Worm (Caenorhabditis elegans) whole organism, L1 larva: ENCODE measurements around the gene psmd-9.

Experiments used
- C16A3.4 ChIP-seq: fragments of 150-350 bp; optimal IDR thresholded peaks from 2 replicates; lab custom pipeline; 2014; ENCODE audit warnings: missing biosample characterization, missing genetic modification characterization
- ceh-63 ChIP-seq: fragments of 200-800 bp; sonication (Bioruptor generic); optimal IDR thresholded peaks from 2 replicates; lab custom pipeline; 2018; ENCODE audit warnings: mild to moderate bottlenecking, missing genetic modification characterization, missing compliant biosample characterization
- ceh-90 ChIP-seq: sonication (generic microtip); optimal IDR thresholded peaks from 2 replicates; lab custom pipeline; 2016; ENCODE audit warnings: missing genetic modification characterization, missing compliant biosample characterization
- dpl-1 ChIP-seq, 3 experiments: fragments of 150-350 bp in 2 of 3; sonication (generic microtip) in 1 of 3; optimal IDR thresholded peaks; 2 replicates each; lab custom pipeline; 2014 to 2017; ENCODE audit warnings: missing biosample characterization in 3 of 3, missing genetic modification characterization in 3 of 3, missing genetic modification reagents in 3 of 3
- efl-3 ChIP-seq: fragments of 200-800 bp; sonication (Bioruptor generic); optimal IDR thresholded peaks from 2 replicates; lab custom pipeline; 2018; ENCODE audit warnings: mild to moderate bottlenecking, missing genetic modification characterization, missing compliant biosample characterization
- egl-13 ChIP-seq: sonication (generic microtip); optimal IDR thresholded peaks from 2 replicates; lab custom pipeline; 2016; ENCODE audit warnings: missing genotype, missing genetic modification reagents, missing genetic modification characterization, missing compliant biosample characterization
- egl-27 ChIP-seq, 2 experiments: fragments of 150-350 bp in 1 of 2; sonication (generic microtip); optimal IDR thresholded peaks; 3 replicates each; lab custom pipeline; 2017 to 2018; ENCODE audit warnings: missing biosample characterization in 2 of 2, missing genetic modification characterization in 2 of 2, missing genetic modification reagents in 2 of 2
- elt-2 ChIP-seq: sonication (generic microtip); optimal IDR thresholded peaks from 2 replicates; lab custom pipeline; 2016; ENCODE audit warnings: missing genetic modification characterization, mild to moderate bottlenecking, inconsistent platforms, missing compliant biosample characterization, missing genetic modification reagents
- elt-3 ChIP-seq, 6 experiments: fragments of 150-350 bp in 1 of 6; sonication (generic microtip); optimal IDR thresholded peaks; 2 replicates each; lab custom pipeline; 2017 to 2018; ENCODE audit warnings: missing biosample characterization in 6 of 6, missing genetic modification characterization in 6 of 6, inconsistent platforms in 1 of 6
- ets-5 ChIP-seq: fragments of 200-800 bp; sonication (Bioruptor generic); IDR thresholded peaks from 2 replicates; pipeline ENCODE4 v1.3.6; 2022; ENCODE audit warnings: missing genetic modification characterization, missing compliant biosample characterization
- fkh-10 ChIP-seq: sonication (generic microtip); optimal IDR thresholded peaks from 2 replicates; lab custom pipeline; 2017; ENCODE audit warnings: missing biosample characterization, missing genetic modification reagents, missing genetic modification characterization
- fkh-8 ChIP-seq: sonication (generic microtip); optimal IDR thresholded peaks from 2 replicates; lab custom pipeline; 2016; ENCODE audit warnings: mild to moderate bottlenecking, missing genetic modification characterization, missing compliant biosample characterization
- fos-1 ChIP-seq: fragments of 150-350 bp; optimal IDR thresholded peaks from 2 replicates; lab custom pipeline; 2014; ENCODE audit warnings: missing biosample characterization, missing genetic modification characterization
- grh-1 ChIP-seq: fragments of 200-800 bp; sonication (Bioruptor generic); IDR thresholded peaks from 2 replicates; pipeline ENCODE4 v1.3.6; 2022; ENCODE audit warnings: missing genetic modification reagents, missing genetic modification characterization, missing compliant biosample characterization
- hlh-17 ChIP-seq: fragments of 200-800 bp; sonication (Bioruptor generic); optimal IDR thresholded peaks from 2 replicates; lab custom pipeline; 2018; ENCODE audit warnings: missing genetic modification characterization, mild to moderate bottlenecking, missing compliant biosample characterization, moderate library complexity, borderline replicate concordance
- hpl-2 ChIP-seq: fragments of 150-350 bp; optimal IDR thresholded peaks from 2 replicates; lab custom pipeline; 2014; ENCODE audit warnings: missing biosample characterization, missing genetic modification reagents, missing genetic modification characterization
- irx-1 ChIP-seq: sonication (generic microtip); optimal IDR thresholded peaks from 2 replicates; lab custom pipeline; 2016; ENCODE audit warnings: missing genetic modification characterization, missing compliant biosample characterization
- jun-1 ChIP-seq: fragments of 150-350 bp; optimal IDR thresholded peaks from 2 replicates; lab custom pipeline; 2014; ENCODE audit warnings: missing biosample characterization, missing genetic modification reagents, missing genetic modification characterization
- lin-13 ChIP-seq: fragments of 150-350 bp; optimal IDR thresholded peaks from 2 replicates; lab custom pipeline; 2014; ENCODE audit warnings: missing biosample characterization, missing genetic modification reagents, missing genetic modification characterization
- lin-14 ChIP-seq: fragments of 200-800 bp; sonication (Bioruptor generic); optimal IDR thresholded peaks from 2 replicates; lab custom pipeline; 2018; ENCODE audit warnings: mild to moderate bottlenecking, missing genetic modification characterization, moderate library complexity, missing compliant biosample characterization
- lin-15B ChIP-seq: fragments of 150-350 bp; sonication (generic microtip); optimal IDR thresholded peaks from 3 replicates; lab custom pipeline; 2014; ENCODE audit warnings: missing biosample characterization, missing genetic modification characterization
- lin-35 ChIP-seq, 2 experiments: fragments of 150-350 bp; optimal IDR thresholded peaks; 2 replicates each; lab custom pipeline; 2014; ENCODE audit warnings: missing biosample characterization in 2 of 2, missing genetic modification characterization in 2 of 2, missing genetic modification reagents in 2 of 2
- lin-39 ChIP-seq: fragments of 150-350 bp; optimal IDR thresholded peaks from 2 replicates; lab custom pipeline; 2014; ENCODE audit warnings: missing biosample characterization, missing genetic modification reagents, missing genetic modification characterization
- lsy-2 ChIP-seq, 2 experiments: fragments of 150-350 bp; optimal IDR thresholded peaks; 2 replicates each; lab custom pipeline; 2014; ENCODE audit warnings: missing biosample characterization in 2 of 2, missing genetic modification characterization in 2 of 2
- mab-9 ChIP-seq: fragments of 200-800 bp; sonication (Bioruptor generic); IDR thresholded peaks from 2 replicates; pipeline ENCODE4 v1.3.6; 2022; ENCODE audit warnings: missing genetic modification reagents, missing genetic modification characterization, missing compliant biosample characterization
- mdl-1 ChIP-seq, 2 experiments: fragments of 150-350 bp; optimal IDR thresholded peaks; 2 replicates each; lab custom pipeline; 2014 to 2017; ENCODE audit warnings: missing biosample characterization in 2 of 2, missing genetic modification characterization in 2 of 2, inconsistent platforms in 1 of 2
- mef-2 ChIP-seq: fragments of 150-350 bp; optimal IDR thresholded peaks from 2 replicates; lab custom pipeline; 2014; ENCODE audit warnings: missing biosample characterization, missing genetic modification characterization
- mep-1 ChIP-seq: fragments of 150-350 bp; optimal IDR thresholded peaks from 2 replicates; lab custom pipeline; 2014; ENCODE audit warnings: missing biosample characterization, missing genetic modification characterization
- nhr-11 ChIP-seq: fragments of 150-350 bp; optimal IDR thresholded peaks from 2 replicates; lab custom pipeline; 2014; ENCODE audit warnings: missing biosample characterization, missing genetic modification characterization
- nhr-19 ChIP-seq: fragments of 200-800 bp; sonication (Bioruptor generic); conservative IDR thresholded peaks from 2 replicates; pipeline ENCODE4 v1.3.6; 2022; ENCODE audit warnings: missing genetic modification characterization, missing compliant biosample characterization
- nhr-20 ChIP-seq: sonication (generic microtip); optimal IDR thresholded peaks from 2 replicates; lab custom pipeline; 2016; ENCODE audit warnings: mild to moderate bottlenecking, missing genetic modification characterization, missing compliant biosample characterization
- nhr-237 ChIP-seq: fragments of 150-350 bp; optimal IDR thresholded peaks from 2 replicates; lab custom pipeline; 2014; ENCODE audit warnings: missing biosample characterization, missing genetic modification characterization
- nhr-28 ChIP-seq: fragments of 150-350 bp; optimal IDR thresholded peaks from 2 replicates; lab custom pipeline; 2014; ENCODE audit warnings: missing biosample characterization, missing genetic modification characterization
- nhr-71 ChIP-seq: sonication (generic microtip); optimal IDR thresholded peaks from 2 replicates; lab custom pipeline; 2016; ENCODE audit warnings: mild to moderate bottlenecking, missing genetic modification characterization, moderate library complexity, missing compliant biosample characterization
- nhr-77 ChIP-seq: fragments of 150-350 bp; optimal IDR thresholded peaks from 2 replicates; lab custom pipeline; 2014; ENCODE audit warnings: missing biosample characterization, missing genetic modification characterization
- nhr-85 ChIP-seq: sonication (generic microtip); peaks from one replicate; lab custom pipeline; 2016; ENCODE audit warnings: missing genetic modification characterization, inconsistent platforms, missing compliant biosample characterization
- pag-3 ChIP-seq: sonication (generic microtip); optimal IDR thresholded peaks from 2 replicates; lab custom pipeline; 2017; ENCODE audit warnings: missing genetic modification characterization, mild to moderate bottlenecking, missing compliant biosample characterization, antibody characterized with exemption, borderline replicate concordance; ENCODE audit not compliant: insufficient read depth
- snpc-4 ChIP-seq: fragments of 150-350 bp; optimal IDR thresholded peaks from 2 replicates; lab custom pipeline; 2014; ENCODE audit warnings: missing biosample characterization, missing genetic modification characterization
- snu-23 ChIP-seq: sonication (generic microtip); optimal IDR thresholded peaks from 2 replicates; lab custom pipeline; 2016; ENCODE audit warnings: missing genetic modification characterization, missing compliant biosample characterization
- sox-4 ChIP-seq: sonication (generic microtip); optimal IDR thresholded peaks from 2 replicates; lab custom pipeline; 2016; ENCODE audit warnings: missing genetic modification characterization, missing compliant biosample characterization
- sptf-1 ChIP-seq: fragments of 150-350 bp; optimal IDR thresholded peaks from 2 replicates; lab custom pipeline; 2014; ENCODE audit warnings: missing biosample characterization, missing genetic modification characterization
- sup-37 ChIP-seq: fragments of 200-800 bp; sonication (Bioruptor generic); optimal IDR thresholded peaks from 2 replicates; lab custom pipeline; 2018; ENCODE audit warnings: mild to moderate bottlenecking, missing genetic modification characterization, missing compliant biosample characterization
- swsn-7 ChIP-seq: sonication (generic microtip); optimal IDR thresholded peaks from 2 replicates; lab custom pipeline; 2016; ENCODE audit warnings: missing genetic modification characterization, missing compliant biosample characterization
- unc-130 ChIP-seq: fragments of 150-350 bp; optimal IDR thresholded peaks from 2 replicates; lab custom pipeline; 2017; ENCODE audit warnings: missing biosample characterization, missing genetic modification characterization, inconsistent platforms
- unc-62 ChIP-seq: fragments of 150-350 bp; optimal IDR thresholded peaks from 2 replicates; lab custom pipeline; 2014; ENCODE audit warnings: missing biosample characterization, missing genetic modification reagents, missing genetic modification characterization
- vab-15 ChIP-seq: sonication (generic microtip); optimal IDR thresholded peaks from 2 replicates; lab custom pipeline; 2017; ENCODE audit warnings: missing genotype, mild to moderate bottlenecking, missing genetic modification characterization, missing compliant biosample characterization
- ztf-4 ChIP-seq: fragments of 150-350 bp; optimal IDR thresholded peaks from 2 replicates; lab custom pipeline; 2014; ENCODE audit warnings: missing biosample characterization, missing genetic modification characterization

Gene psmd-9

DNA sequence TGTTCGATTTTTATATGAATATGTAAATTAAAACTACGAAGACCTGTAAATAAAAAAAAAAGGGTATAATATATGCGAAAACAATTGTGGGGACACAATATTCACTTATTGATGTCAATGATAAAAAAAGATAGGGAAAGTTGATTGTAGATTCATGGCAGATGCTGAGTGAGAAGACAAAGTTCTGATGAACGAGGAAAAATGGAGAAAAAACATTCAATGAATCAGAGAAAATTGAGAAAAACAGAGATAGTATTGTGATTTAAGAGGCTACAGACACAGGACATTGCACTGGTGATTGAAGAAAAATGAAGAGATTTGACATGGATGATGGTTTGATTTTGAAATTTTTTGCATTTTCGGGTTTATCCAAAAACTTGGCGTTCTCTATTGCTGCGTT, 6.8 kb downstream of the psmd-9 start (continued):
- TF ChIP-seq mdl-1 (tag; optimal IDR thresholded peaks at IDR 0.05; lab: Kevin White, UChicago), result no peak
- no peak for TF ChIP-seq efl-3 (GFP tag; lab: Kevin White, UChicago)
- TF ChIP-seq nhr-19 (GFP tag; lab: Robert Waterston, UW), result no peak
- no peak for TF ChIP-seq fos-1 (tag; lab: Kevin White, UChicago)
- no peak for TF ChIP-seq swsn-7 (tag; lab: Kevin White, UChicago)
- no peak for TF ChIP-seq sox-4
- no peak for TF ChIP-seq hpl-2
- TF ChIP-seq nhr-28, result no peak
- TF ChIP-seq C16A3.4, result no peak
- TF ChIP-seq unc-62 (GFP tag; lab: Kevin White, UChicago), result no peak
- peak; percentile 22 for TF ChIP-seq snu-23 (GFP tag; lab: Kevin White, UChicago)
- peak; percentile 4 to 28 for TF ChIP-seq lsy-2 (tag; optimal IDR thresholded peaks at IDR 0.05; lab: Kevin White, UChicago)
- no peak for TF ChIP-seq lin-15B (tag; lab: Kevin White, UChicago)
- no peak for TF ChIP-seq irx-1 (tag; lab: Kevin White, UChicago)
- TF ChIP-seq pag-3 (tag; lab: Kevin White, UChicago), result peak; percentile 67
- TF ChIP-seq sptf-1, result no peak
- TF ChIP-seq mef-2, result no peak
- no peak for TF ChIP-seq egl-27 (tag; optimal IDR thresholded peaks at IDR 0.05; lab: Kevin White, UChicago)
- peak; percentile 37 for TF ChIP-seq nhr-85 (tag; lab: Kevin White, UChicago)
- no peak for TF ChIP-seq ceh-63 (GFP tag; lab: Kevin White, UChicago)
- no peak for TF ChIP-seq fkh-10 (GFP tag; lab: Kevin White, UChicago)
- TF ChIP-seq mab-9 (GFP tag; lab: Robert Waterston, UW), result no peak
- TF ChIP-seq egl-13 (tag; lab: Kevin White, UChicago), result no peak
- TF ChIP-seq hlh-17 (GFP tag; lab: Kevin White, UChicago), result no peak
- no peak for TF ChIP-seq fkh-8 (tag; lab: Kevin White, UChicago)
- no peak for TF ChIP-seq ceh-90 (tag; lab: Kevin White, UChicago)
- no peak for TF ChIP-seq ztf-4 (tag; lab: Kevin White, UChicago)
- peak in 2 of 3 experiments; percentile 5 to 21 for TF ChIP-seq dpl-1 (GFP tag; optimal IDR thresholded peaks at IDR 0.05; lab: Kevin White, UChicago)
- TF ChIP-seq ets-5 (GFP tag; lab: Robert Waterston, UW), result no peak
- TF ChIP-seq unc-130, result no peak

DNA sequence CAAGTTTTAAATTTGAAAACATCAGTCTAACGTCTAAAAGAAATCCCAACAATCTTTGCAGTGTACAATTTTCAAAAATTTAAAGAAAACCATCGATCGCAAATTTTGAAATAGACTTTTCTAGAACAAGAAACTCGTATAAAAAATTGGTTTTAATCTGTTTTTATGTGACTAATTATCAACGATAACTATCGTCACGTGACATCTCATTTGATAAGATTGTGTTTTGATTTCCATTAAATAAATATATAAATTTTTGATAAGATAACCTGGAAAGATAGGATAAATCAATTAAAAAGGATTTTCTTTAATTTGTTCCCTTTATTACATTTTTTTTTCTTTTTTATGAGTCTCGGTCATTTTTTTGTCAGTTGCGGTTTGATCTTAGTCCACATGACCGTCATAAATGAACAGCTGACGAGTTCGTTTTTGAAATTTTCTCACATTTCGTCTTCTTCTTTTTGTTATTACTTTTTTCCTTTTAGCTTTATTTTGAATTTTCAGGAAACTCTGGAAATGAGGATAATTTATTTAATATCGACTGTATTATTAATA, 7.8 kb downstream of the psmd-9 start, which contains the start of gene asm-1:
Gene asm-1 (plus strand): TSS at position 505 of the 555 bp plus-strand sequence.
- no peak for TF ChIP-seq fkh-8 (tag; lab: Kevin White, UChicago)
- TF ChIP-seq lin-14 (GFP tag; lab: Kevin White, UChicago), result peak; percentile 8
- peak; percentile 47 for TF ChIP-seq nhr-71 (tag; lab: Kevin White, UChicago)
- no peak for TF ChIP-seq swsn-7 (tag; lab: Kevin White, UChicago)
- TF ChIP-seq elt-3 (tag; optimal IDR thresholded peaks at IDR 0.05; lab: Kevin White, UChicago), result peak in 2 of 6 experiments; percentile 49 to 67
- TF ChIP-seq elt-2 (tag; lab: Kevin White, UChicago), result peak; percentile 52
- TF ChIP-seq nhr-20 (tag; lab: Kevin White, UChicago), result peak; percentile 34
- peak; percentile 18 for TF ChIP-seq mep-1 (tag; lab: Kevin White, UChicago)
- TF ChIP-seq lin-35 (GFP tag; optimal IDR thresholded peaks at IDR 0.05; lab: Kevin White, UChicago), result peak in 1 of 2 experiments; percentile 26
- TF ChIP-seq lin-39 (tag; lab: Kevin White, UChicago), result no peak
- TF ChIP-seq, all 84 proteins: peak for 7

DNA sequence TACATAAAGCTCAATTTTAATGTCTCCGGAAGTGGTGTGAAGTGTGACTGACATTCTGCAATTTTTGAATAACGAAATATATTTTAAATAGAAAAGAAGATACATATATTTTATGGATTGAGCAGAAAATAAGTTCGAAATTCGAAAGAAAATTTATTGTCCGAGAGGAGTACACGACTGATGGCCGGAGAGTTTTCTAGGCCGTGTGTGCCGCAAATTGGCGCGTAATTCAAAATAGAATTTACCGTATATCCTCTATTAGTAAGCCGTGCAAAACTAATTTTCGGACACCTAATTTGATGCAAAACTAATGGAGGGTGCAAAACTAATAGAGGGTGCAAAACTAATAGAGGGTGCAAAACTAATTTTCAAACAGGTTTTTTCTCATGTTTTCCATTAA, 11.4 kb downstream of the psmd-9 start, which contains the start of gene cyn-10:
Gene cyn-10 (minus strand): TSS at position 57 of the 400 bp plus-strand sequence.
- TF ChIP-seq lin-14 (GFP tag; lab: Kevin White, UChicago) (peak; percentile 81), nhr-19 (GFP tag; lab: Robert Waterston, UW) (peak; percentile 95), mep-1 (tag; lab: Kevin White, UChicago) (peak; percentile 66), jun-1 (no peak), fkh-8 (tag; lab: Kevin White, UChicago) (peak; percentile 77), pag-3 (tag; lab: Kevin White, UChicago) (no peak), nhr-237 (no peak), ets-5 (GFP tag; lab: Robert Waterston, UW) (no peak), nhr-77 (no peak), dpl-1 (GFP tag; optimal IDR thresholded peaks at IDR 0.05; lab: Kevin White, UChicago) (peak; percentile 94 to 96 (median 96)), nhr-11 (peak; percentile 13), sptf-1 (no peak), snpc-4 (peak; percentile 44), elt-2 (tag; lab: Kevin White, UChicago) (peak; percentile 82), sup-37 (GFP tag; lab: Kevin White, UChicago) (peak; percentile 71), grh-1 (GFP tag; lab: Robert Waterston, UW) (peak; percentile 84), vab-15 (tag; lab: Kevin White, UChicago) (peak; percentile 72), lin-13 (peak; percentile 31), efl-3 (GFP tag; lab: Kevin White, UChicago) (peak; percentile 75)
